Worm (Caenorhabditis elegans): Measurements from ENCODE around the gene sax-2.

Gene sax-2

DNA sequence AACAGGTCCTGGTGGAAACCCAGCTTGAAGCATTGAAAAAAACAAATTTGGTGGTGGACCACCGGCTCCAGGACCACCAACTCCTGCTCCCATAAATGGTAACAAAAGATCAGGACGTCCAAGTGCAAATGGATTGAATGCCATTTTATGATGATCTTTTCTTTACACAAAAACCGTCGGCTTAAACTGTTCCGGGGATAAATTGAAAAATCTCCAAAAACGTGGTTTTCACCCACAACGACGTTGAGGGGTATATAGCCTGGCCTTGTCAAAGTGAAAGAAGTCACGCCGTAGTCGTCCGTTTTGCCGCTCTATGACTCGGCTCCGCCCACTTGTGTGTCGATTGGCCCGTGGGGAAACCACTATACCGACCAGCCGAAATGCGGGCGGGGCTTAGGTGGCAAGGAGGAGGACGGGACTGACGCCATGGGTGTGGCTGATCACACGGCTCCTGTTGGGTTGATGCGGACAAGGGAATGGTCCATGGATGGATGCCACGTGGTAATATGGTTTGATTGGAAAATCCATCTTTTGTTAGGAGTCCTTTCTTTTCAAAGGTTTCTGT is 26.6 kb downstream of the sax-2 start, which contains the start of gene tbx-2 (continued):
- no peak for TF ChIP-seq hlh-4 (tag; optimal IDR thresholded peaks at IDR 0.05)
- TF ChIP-seq lsy-2 (tag; optimal IDR thresholded peaks at IDR 0.05), result peak in 1 of 2 experiments; percentile 48
- TF ChIP-seq tbx-2 (tag; optimal IDR thresholded peaks at IDR 0.05), result peak; percentile 99
- TF ChIP-seq rnt-1 (tag; optimal IDR thresholded peaks at IDR 0.05), result peak; percentile 27
- TF ChIP-seq hpl-2 (GFP tag; optimal IDR thresholded peaks at IDR 0.05), result no peak
- TF ChIP-seq ztf-4 (tag; optimal IDR thresholded peaks at IDR 0.05), result no peak
- no peak for TF ChIP-seq skn-1 (tag; optimal IDR thresholded peaks at IDR 0.05)
- no peak for TF ChIP-seq sox-4 (tag; optimal IDR thresholded peaks at IDR 0.05)

DNA sequence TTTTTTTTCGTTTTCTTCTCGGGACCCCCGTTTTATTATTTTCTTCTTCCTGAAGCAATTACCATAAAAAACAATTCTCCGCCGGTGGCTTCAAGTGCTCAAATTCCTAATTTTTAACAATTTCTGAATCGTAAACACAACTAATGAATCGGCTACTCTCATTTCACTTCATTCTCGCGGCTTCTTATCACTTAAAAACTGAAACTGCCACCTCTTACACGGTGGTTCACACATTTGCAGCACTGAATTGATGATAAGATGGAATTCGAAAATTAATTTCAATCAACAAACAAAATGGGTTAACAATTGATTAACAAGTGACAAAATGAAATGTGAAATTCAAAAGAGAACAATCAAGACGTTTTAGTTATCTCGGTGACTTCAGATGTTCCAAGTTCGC is 27.6 kb downstream of the sax-2 start:
- no peak for TF ChIP-seq egl-27 (tag; optimal IDR thresholded peaks at IDR 0.05)
- TF ChIP-seq nhr-85 (tag), result peak; percentile 35
- TF ChIP-seq tbx-2 (tag; optimal IDR thresholded peaks at IDR 0.05), result peak; percentile 19
- TF ChIP-seq efl-1 (optimal IDR thresholded peaks at IDR 0.05), result no peak
- TF ChIP-seq efl-1 (GFP tag; optimal IDR thresholded peaks at IDR 0.05 in 1 of 2), result peak in 1 of 2 experiments; percentile 59
- no peak for TF ChIP-seq egl-13 (tag; optimal IDR thresholded peaks at IDR 0.05)
- TF ChIP-seq elt-2 (tag; optimal IDR thresholded peaks at IDR 0.05), result peak; percentile 13
- no peak for TF ChIP-seq unc-30 (tag; optimal IDR thresholded peaks at IDR 0.05)

DNA sequence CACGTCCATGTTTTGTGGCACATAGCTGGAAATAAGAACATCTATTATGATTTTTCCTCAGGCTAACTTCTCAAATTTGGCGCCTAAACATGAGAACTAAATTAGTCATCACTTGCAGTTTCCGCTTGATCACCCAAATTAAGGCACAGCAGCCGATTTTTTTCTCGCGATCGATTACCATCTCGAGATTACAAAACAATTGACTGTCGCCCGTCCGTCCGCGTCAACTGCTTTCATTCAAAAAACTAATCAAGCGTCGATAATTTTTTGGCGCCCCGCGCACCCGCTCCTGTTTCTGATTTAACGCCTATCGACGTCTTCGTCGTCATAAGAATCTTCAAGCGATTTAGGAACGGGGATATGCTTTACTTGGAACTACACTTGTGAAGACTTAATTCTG is 28.2 kb downstream of the sax-2 start:
- TF ChIP-seq unc-130 (tag; optimal IDR thresholded peaks at IDR 0.05) (peak; percentile 44), aly-2 (tag; optimal IDR thresholded peaks at IDR 0.05) (no peak)

DNA sequence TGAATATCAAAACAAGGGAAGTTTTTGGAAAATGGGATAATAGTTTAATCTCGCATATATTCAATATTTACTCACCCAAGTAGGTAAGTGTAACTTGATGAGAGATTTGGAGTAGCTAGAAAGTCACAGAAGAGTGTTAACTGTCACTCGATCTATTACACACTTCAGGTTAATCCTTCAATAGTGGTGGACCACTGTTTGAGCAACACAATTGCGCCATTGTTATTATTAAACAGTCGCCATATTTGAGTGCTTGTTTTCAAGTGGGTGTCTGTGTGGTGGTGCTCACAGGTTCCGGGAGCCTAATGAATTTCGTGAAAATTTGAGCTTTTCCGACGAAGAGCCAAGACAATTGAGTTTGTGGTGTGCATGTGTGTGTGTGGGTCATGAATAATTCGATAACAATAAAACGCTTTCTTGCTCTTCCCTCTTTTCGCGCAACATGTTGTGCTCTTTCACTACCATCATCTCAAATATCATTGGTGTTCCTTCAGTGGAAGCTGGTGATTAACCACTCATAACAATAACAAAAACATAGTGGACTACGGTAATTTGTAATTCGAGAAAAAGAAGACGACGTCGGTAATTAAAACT is 29.5 kb downstream of the sax-2 start:
- no peak for TF ChIP-seq efl-1 (optimal IDR thresholded peaks at IDR 0.05)
- TF ChIP-seq efl-1 (GFP tag; optimal IDR thresholded peaks at IDR 0.05 in 1 of 2), result peak in 1 of 2 experiments; percentile 8
- no peak for TF ChIP-seq unc-130 (tag; optimal IDR thresholded peaks at IDR 0.05)

DNA sequence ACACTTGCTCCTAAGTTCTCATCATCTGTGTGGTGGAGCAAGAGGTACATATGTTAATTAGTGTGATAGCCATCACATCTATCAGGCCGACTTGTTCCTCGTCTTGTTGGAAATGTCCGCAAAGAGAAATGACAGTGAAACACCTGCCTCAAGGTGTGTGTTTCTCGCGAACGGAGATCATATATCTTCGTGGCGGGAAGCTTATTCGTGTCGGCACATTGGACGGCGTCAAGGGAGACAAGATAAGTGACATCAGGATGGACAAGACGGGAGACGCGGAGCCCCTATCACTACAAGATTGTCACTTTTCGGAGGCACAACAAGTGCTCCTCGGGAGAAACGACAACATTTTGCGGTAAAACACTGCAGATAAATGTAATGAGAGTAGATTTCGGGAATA is 30.3 kb downstream of the sax-2 start:
- peak; percentile 15 for TF ChIP-seq tbx-2 (tag; optimal IDR thresholded peaks at IDR 0.05)
- TF ChIP-seq blmp-1 (tag; optimal IDR thresholded peaks at IDR 0.05), result no peak

DNA sequence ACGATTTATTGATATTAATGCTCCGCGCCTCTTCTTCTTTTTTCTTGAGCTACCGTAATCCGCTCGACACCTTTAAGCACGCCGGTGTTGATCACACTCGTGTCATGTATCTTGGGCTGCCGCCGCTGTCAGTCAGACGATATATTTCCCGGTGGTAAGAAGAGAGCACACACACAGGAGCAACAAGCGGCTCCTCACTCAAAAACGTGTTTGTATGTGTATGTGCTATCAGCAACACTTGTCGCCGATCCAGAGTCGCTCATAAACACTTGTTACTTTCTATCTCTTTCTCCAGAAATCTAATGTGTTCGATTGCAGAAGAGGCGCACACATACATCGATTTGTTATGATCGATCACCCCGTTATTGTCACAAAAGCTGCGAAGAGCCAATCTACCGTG is 31.1 kb downstream of the sax-2 start:
- TF ChIP-seq efl-1 (optimal IDR thresholded peaks at IDR 0.05) (no peak), efl-1 (GFP tag; optimal IDR thresholded peaks at IDR 0.05 in 1 of 2) (peak in 1 of 2 experiments; percentile 74), mdl-1 (tag; optimal IDR thresholded peaks at IDR 0.05) (peak in 1 of 2 experiments; percentile 1), nhr-71 (tag; optimal IDR thresholded peaks at IDR 0.05) (peak; percentile 27), vab-15 (tag; optimal IDR thresholded peaks at IDR 0.05) (no peak), tbx-2 (tag; optimal IDR thresholded peaks at IDR 0.05) (peak; percentile 96), rnt-1 (tag; optimal IDR thresholded peaks at IDR 0.05) (peak; percentile 41), lin-14 (GFP tag; optimal IDR thresholded peaks at IDR 0.05) (peak; percentile 65), nhr-237 (tag; optimal IDR thresholded peaks at IDR 0.05) (no peak), egl-13 (tag; optimal IDR thresholded peaks at IDR 0.05) (no peak), mep-1 (tag; optimal IDR thresholded peaks at IDR 0.05) (no peak), fkh-8 (tag; optimal IDR thresholded peaks at IDR 0.05) (no peak), lsy-2 (tag; optimal IDR thresholded peaks at IDR 0.05) (peak; percentile 40 to 73), snu-23 (GFP tag; optimal IDR thresholded peaks at IDR 0.05) (peak; percentile 5), elt-2 (tag; optimal IDR thresholded peaks at IDR 0.05) (peak; percentile 29)

DNA sequence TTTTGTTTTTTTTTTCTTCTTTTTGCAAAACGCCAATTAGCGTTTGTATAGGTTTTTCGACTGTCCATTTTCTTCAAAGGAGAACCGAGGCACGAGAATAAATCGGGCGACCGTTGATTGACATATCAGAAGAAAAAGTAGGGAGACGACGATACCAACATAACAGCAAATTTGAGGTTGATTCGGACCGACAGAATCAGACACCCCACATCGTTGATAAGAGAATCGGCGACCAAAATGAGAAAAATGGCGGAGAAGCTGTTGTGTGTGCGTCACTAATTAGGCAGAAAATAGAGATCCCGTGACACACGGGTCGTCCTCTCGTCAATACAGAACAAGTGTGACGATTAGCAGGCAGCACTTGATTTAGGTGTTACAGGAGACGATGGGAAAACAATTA is 32.4 kb downstream of the sax-2 start:
- peak; percentile 47 for TF ChIP-seq nhr-71 (tag; optimal IDR thresholded peaks at IDR 0.05)
- peak; percentile 37 for TF ChIP-seq lin-14 (GFP tag; optimal IDR thresholded peaks at IDR 0.05)
- no peak for TF ChIP-seq efl-1 (optimal IDR thresholded peaks at IDR 0.05)
- peak in 1 of 2 experiments; percentile 53 for TF ChIP-seq efl-1 (GFP tag; optimal IDR thresholded peaks at IDR 0.05 in 1 of 2)
- peak in 1 of 2 experiments; percentile 26 for TF ChIP-seq mdl-1 (tag; optimal IDR thresholded peaks at IDR 0.05)
- no peak for TF ChIP-seq nhr-19 (GFP tag; conservative IDR thresholded peaks at IDR 0.05)
- peak; percentile 17 for TF ChIP-seq blmp-1 (tag; optimal IDR thresholded peaks at IDR 0.05)
- no peak for TF ChIP-seq lir-3 (tag; optimal IDR thresholded peaks at IDR 0.05; ENCODE audit: poor library complexity)
- no peak for TF ChIP-seq alr-1 (tag; optimal IDR thresholded peaks at IDR 0.05; ENCODE audit: borderline replicate concordance)
- TF ChIP-seq snu-23 (GFP tag; optimal IDR thresholded peaks at IDR 0.05), result peak; percentile 8
- TF ChIP-seq fkh-8 (tag; optimal IDR thresholded peaks at IDR 0.05), result no peak
- TF ChIP-seq nhr-20 (tag; optimal IDR thresholded peaks at IDR 0.05), result peak; percentile 53
- TF ChIP-seq nhr-85 (tag), result peak; percentile 85
- TF ChIP-seq nhr-90 (tag; optimal IDR thresholded peaks at IDR 0.05; ENCODE audit: poor library complexity), result peak; percentile 11
- TF ChIP-seq elt-3 (tag; optimal IDR thresholded peaks at IDR 0.05), result peak in 1 of 6 experiments; percentile 28
- peak in 1 of 2 experiments; percentile 30 for TF ChIP-seq lin-35 (GFP tag; optimal IDR thresholded peaks at IDR 0.05)
- peak; percentile 63 for TF ChIP-seq unc-130 (tag; optimal IDR thresholded peaks at IDR 0.05)
- TF ChIP-seq tbx-2 (tag; optimal IDR thresholded peaks at IDR 0.05), result peak; percentile 97
- TF ChIP-seq nhr-77 (tag; optimal IDR thresholded peaks at IDR 0.05), result no peak

Measured in whole organism, L1 larva.